Fruit fly (Drosophila melanogaster) S2 (cell line): ENCODE measurements around the gene Csk.

Experiments
- CG8478 ChIP-seq: fragments of >200 bp; optimal IDR thresholded peaks from 2 replicates; lab custom pipeline; 2018
- CTCF ChIP-seq, 2 experiments: fragments of >200 bp; optimal IDR thresholded peaks; 2 replicates each; lab custom pipeline; 2018

- TF ChIP-seq CTCF (optimal IDR thresholded peaks at IDR 0.05; lab: Kevin White, UChicago): no peak
- TF ChIP-seq CG8478: no peak
Observed at dm6 chr3R:11691747-11692146, 41.2 kb upstream of the Csk start, which contains the start of gene CG18765.
